Fruit fly (Drosophila melanogaster): ENCODE results near the gene CG7382.

CG7382 gene

dm6 chr2L:5542944-5543515 lies 23.3 kb upstream of the CG7382 start (continued):
- TF ChIP-seq Lhr (GFP tag; optimal IDR thresholded peaks at IDR 0.05) (no peak), Usf (GFP tag; optimal IDR thresholded peaks at IDR 0.05) (no peak), CG2712 (tag; optimal IDR thresholded peaks at IDR 0.05) (peak; percentile 47), CG5953 (GFP tag; IDR thresholded peaks at IDR 0.05) (0 out of 2 replicates have a peak, but pooled peaks have one; percentile 36), BEAF-32 (GFP tag; optimal IDR thresholded peaks at IDR 0.05) (no peak), NfI (GFP tag; optimal IDR thresholded peaks at IDR 0.05) (peak; percentile 45), Hmx (GFP tag; optimal IDR thresholded peaks at IDR 0.05) (no peak), fd3F (GFP tag; optimal IDR thresholded peaks at IDR 0.05) (peak; percentile 1), CG5245 (GFP tag; optimal IDR thresholded peaks at IDR 0.05) (no peak), B-H1 (GFP tag; IDR thresholded peaks at IDR 0.05) (peak; percentile 47; the same call in 1 of the 3 replicates), CG11560 (tag; IDR thresholded peaks at IDR 0.05) (no peak), BtbVII (GFP tag; optimal IDR thresholded peaks at IDR 0.05) (no peak), ac (GFP tag; optimal IDR thresholded peaks at IDR 0.05) (no peak), h (optimal IDR thresholded peaks at IDR 0.05) (no peak), ERR (GFP tag; optimal IDR thresholded peaks at IDR 0.05) (peak; percentile 82), Pdp1 (GFP tag; optimal IDR thresholded peaks at IDR 0.05) (peak; percentile 38 to 64), hb (GFP tag; IDR thresholded peaks at IDR 0.05; ENCODE audit: partially characterized antibody) (no peak), D (optimal IDR thresholded peaks at IDR 0.05) (no peak), D (GFP tag; optimal IDR thresholded peaks at IDR 0.05) (no peak), en (GFP tag; optimal IDR thresholded peaks at IDR 0.05) (no peak), Dbx (GFP tag; IDR thresholded peaks at IDR 0.05) (no peak), CG10267 (tag; optimal IDR thresholded peaks at IDR 0.05) (no peak), shn (GFP tag; optimal IDR thresholded peaks at IDR 0.05) (peak; percentile 54), CG8478 (optimal IDR thresholded peaks at IDR 0.05) (no peak), Fer3 (tag; optimal IDR thresholded peaks at IDR 0.05) (peak; percentile 37), schlank (tag; optimal IDR thresholded peaks at IDR 0.05) (peak; percentile 14), CG17361 (GFP tag; IDR thresholded peaks at IDR 0.05) (0 out of 3 replicates have a peak, but pooled peaks have one; percentile 22), CG6689 (GFP tag; IDR thresholded peaks at IDR 0.05) (peak; percentile 46), CG1647 (GFP tag; optimal IDR thresholded peaks at IDR 0.05) (no peak), Gug (GFP tag; IDR thresholded peaks at IDR 0.05) (peak; percentile 28; the same call in 1 of the 4 replicates), chm (GFP tag; IDR thresholded peaks at IDR 0.05) (peak; percentile 36; the same call in 1 of the 2 replicates), MBD-R2 (GFP tag; IDR thresholded peaks at IDR 0.05) (peak; percentile 25; the same call in 1 of the 2 replicates), knrl (GFP tag; IDR thresholded peaks at IDR 0.05; ENCODE audit: partially characterized antibody) (no peak), emc (GFP tag; optimal IDR thresholded peaks at IDR 0.05) (no peak), CG17186 (GFP tag; optimal IDR thresholded peaks at IDR 0.05) (no peak), sug (tag; optimal IDR thresholded peaks at IDR 0.05) (peak; percentile 26), fd102C (GFP tag; optimal IDR thresholded peaks at IDR 0.05) (no peak), dpn (GFP tag; optimal IDR thresholded peaks at IDR 0.05) (peak; percentile 24 to 72), Sox102F (GFP tag; optimal IDR thresholded peaks at IDR 0.05) (no peak), Sry-β (GFP tag; optimal IDR thresholded peaks at IDR 0.05) (no peak), croc (GFP tag; conservative IDR thresholded peaks at IDR 0.05) (no peak), CG1792 (GFP tag; optimal IDR thresholded peaks at IDR 0.05) (no peak), abd-A (tag; optimal IDR thresholded peaks at IDR 0.05) (no peak), Poxn (GFP tag; IDR thresholded peaks at IDR 0.05) (0 out of 2 replicates have a peak, but pooled peaks have one; percentile 39), seq (GFP tag; IDR thresholded peaks at IDR 0.05) (0 out of 2 replicates have a peak, but pooled peaks have one; percentile 46), CG7271 (tag; optimal IDR thresholded peaks at IDR 0.05) (no peak), btn (GFP tag; optimal IDR thresholded peaks at IDR 0.05) (no peak), CG9876 (GFP tag; optimal IDR thresholded peaks at IDR 0.05) (peak; percentile 39), CG18262 (tag; optimal IDR thresholded peaks at IDR 0.05) (peak; percentile 36), slbo (GFP tag; IDR thresholded peaks at IDR 0.05) (peak; percentile 71), CG3281 (GFP tag; optimal IDR thresholded peaks at IDR 0.05) (peak; percentile 61)

All from whole organism, embryonic.